Fruit fly (Drosophila melanogaster) whole organism, pupa: Measurements from ENCODE around the gene Cp7Fc.

Experiments used
- CG10348 ChIP-seq: fragments of 200-800 bp; sonication (Bioruptor generic); IDR thresholded peaks from 2 replicates; pipeline ENCODE4 v1.3.6; 2022; ENCODE audit warnings: missing biosample characterization, missing genetic modification characterization
- CG12605 ChIP-seq: fragments of 200-800 bp; sonication (Bioruptor generic); IDR thresholded peaks from 2 replicates; pipeline ENCODE4 v1.3.6; 2022; ENCODE audit warnings: missing biosample characterization, missing genetic modification characterization
- CG13204 ChIP-seq: fragments of 200-800 bp; sonication (Bioruptor generic); optimal IDR thresholded peaks from 2 replicates; lab custom pipeline; 2018; ENCODE audit warnings: missing biosample characterization, mild to moderate bottlenecking, missing genetic modification characterization, moderate library complexity
- CG14655 ChIP-seq: fragments of 200-800 bp; sonication (Bioruptor generic); optimal IDR thresholded peaks from 3 replicates; lab custom pipeline; 2017; ENCODE audit warnings: mild to moderate bottlenecking, missing biosample characterization, missing genetic modification reagents, missing genetic modification characterization
- CG15710 ChIP-seq: fragments of 200-800 bp; sonication (Bioruptor generic); optimal IDR thresholded peaks from 2 replicates; lab custom pipeline; 2018; ENCODE audit warnings: missing biosample characterization, mild to moderate bottlenecking, missing genetic modification characterization, moderate library complexity
- CG17806 ChIP-seq: fragments of 200-800 bp; sonication (Bioruptor generic); optimal IDR thresholded peaks from 2 replicates; lab custom pipeline; 2018; ENCODE audit warnings: missing biosample characterization, mild to moderate bottlenecking, missing genetic modification characterization, moderate library complexity
- CG32121 ChIP-seq: fragments of 200-800 bp; sonication (Bioruptor generic); IDR thresholded peaks from 2 replicates; pipeline ENCODE4 v1.3.6; 2022; ENCODE audit warnings: missing biosample characterization, missing genetic modification characterization
- CG34367 ChIP-seq: fragments of 200-800 bp; sonication (Bioruptor generic); optimal IDR thresholded peaks from 2 replicates; lab custom pipeline; 2018; ENCODE audit warnings: missing biosample characterization, mild to moderate bottlenecking, missing genetic modification characterization
- CG4496 ChIP-seq: fragments of 200-800 bp; sonication (Bioruptor generic); IDR thresholded peaks from 3 replicates; pipeline ENCODE4 v1.3.6; 2022; ENCODE audit warnings: missing biosample characterization, missing genetic modification characterization
- CG8159 ChIP-seq: fragments of 200-800 bp; sonication (Bioruptor generic); optimal IDR thresholded peaks from 3 replicates; lab custom pipeline; 2018; ENCODE audit warnings: missing biosample characterization, mild to moderate bottlenecking, missing genetic modification characterization, moderate library complexity
- CG8301 ChIP-seq: fragments of 200-800 bp; sonication (Bioruptor generic); optimal IDR thresholded peaks from 2 replicates; lab custom pipeline; 2018; ENCODE audit warnings: missing biosample characterization, mild to moderate bottlenecking, missing genetic modification characterization
- CG9948 ChIP-seq: fragments of 200-800 bp; sonication (Bioruptor generic); optimal IDR thresholded peaks from 2 replicates; lab custom pipeline; 2018; ENCODE audit warnings: missing biosample characterization, mild to moderate bottlenecking, missing genetic modification characterization, moderate library complexity
- D1 ChIP-seq: fragments of 200-800 bp; sonication (Bioruptor generic); optimal IDR thresholded peaks from 2 replicates; lab custom pipeline; 2018; ENCODE audit warnings: missing biosample characterization, mild to moderate bottlenecking, missing genetic modification characterization, moderate library complexity
- EcR ChIP-seq: fragments of 200-800 bp; sonication (Bioruptor generic); optimal IDR thresholded peaks from 3 replicates; lab custom pipeline; 2019; ENCODE audit warnings: missing biosample characterization, missing genetic modification characterization, mild to moderate bottlenecking, moderate library complexity, missing genetic modification reagents
- Ets98B ChIP-seq: fragments of 200-800 bp; sonication (Bioruptor generic); IDR thresholded peaks from 2 replicates; pipeline ENCODE4 v1.3.6; 2022; ENCODE audit warnings: missing biosample characterization, missing genetic modification characterization
- Pif1A ChIP-seq: fragments of 200-800 bp; sonication (Bioruptor generic); optimal IDR thresholded peaks from 3 replicates; lab custom pipeline; 2016; ENCODE audit warnings: missing biosample characterization, missing genetic modification characterization
- Pif1B ChIP-seq: fragments of 200-800 bp; sonication (Bioruptor generic); optimal IDR thresholded peaks from 3 replicates; lab custom pipeline; 2016; ENCODE audit warnings: missing biosample characterization, missing genetic modification characterization
- Snoo ChIP-seq: fragments of 200-800 bp; sonication (Bioruptor generic); optimal IDR thresholded peaks from 3 replicates; lab custom pipeline; 2017; ENCODE audit warnings: missing biosample characterization, mild to moderate bottlenecking, missing genetic modification characterization, inconsistent platforms
- fd96Ca ChIP-seq: fragments of 200-800 bp; sonication (Bioruptor generic); IDR thresholded peaks from 3 replicates; pipeline ENCODE4 v1.3.6; 2022; ENCODE audit warnings: missing biosample characterization, missing genetic modification characterization
- gl ChIP-seq: fragments of 200-800 bp; sonication (Bioruptor generic); optimal IDR thresholded peaks from 2 replicates; lab custom pipeline; 2018; ENCODE audit warnings: missing biosample characterization, mild to moderate bottlenecking, missing genetic modification characterization
- rn ChIP-seq: fragments of 200-800 bp; sonication (Bioruptor generic); IDR thresholded peaks from 2 replicates; pipeline ENCODE4 v1.3.6; 2022; ENCODE audit warnings: missing biosample characterization, missing genetic modification characterization

Gene Cp7Fc

dm6 chrX:8492849-8493248 is 15.9 kb downstream of the Cp7Fc start:
- TF ChIP-seq gl (tag; lab: Kevin White, UChicago), result peak; percentile 36
- peak; percentile 73 for TF ChIP-seq Pif1A (GFP tag; lab: Kevin White, UChicago)
- peak; percentile 79 for TF ChIP-seq CG14655 (GFP tag; lab: Kevin White, UChicago)
- no peak for TF ChIP-seq CG13204 (GFP tag; lab: Kevin White, UChicago)
- peak; percentile 92 for TF ChIP-seq Ets98B (GFP tag; lab: Robert Waterston, UW)
- peak; percentile 87 for TF ChIP-seq CG12605 (GFP tag; lab: Robert Waterston, UW)
- TF ChIP-seq CG32121 (GFP tag; lab: Robert Waterston, UW), result peak; percentile 85
- TF ChIP-seq CG9948 (tag; lab: Kevin White, UChicago), result peak; percentile 69
- no peak for TF ChIP-seq D1 (tag; lab: Kevin White, UChicago)
- TF ChIP-seq CG8301 (tag; lab: Kevin White, UChicago), result peak; percentile 72
- peak; percentile 77 for TF ChIP-seq Snoo (tag; lab: Kevin White, UChicago)
- peak; percentile 92 for TF ChIP-seq fd96Ca (GFP tag; lab: Robert Waterston, UW)
- no peak; the same call in 1 of the 2 replicates for TF ChIP-seq rn
- peak; percentile 70 for TF ChIP-seq CG17806
- TF ChIP-seq CG10348 (GFP tag; lab: Robert Waterston, UW), result no peak
- TF ChIP-seq CG34367, result peak; percentile 65
- peak; percentile 81 for TF ChIP-seq CG15710 (tag; lab: Kevin White, UChicago)
- TF ChIP-seq CG8159, result peak; percentile 78
- no peak for TF ChIP-seq EcR (GFP tag; lab: Kevin White, UChicago)
- TF ChIP-seq Pif1B, result peak; percentile 78
- TF ChIP-seq CG4496, result peak; percentile 93

- TF ChIP-seq CG14655 (GFP tag; lab: Kevin White, UChicago), result no peak
These were observed 16.6 kb downstream of the Cp7Fc start for dm6 chrX:8493473-8493872.

dm6 chrX:8496362-8496761 is 19.4 kb downstream of the Cp7Fc start:
- no peak for TF ChIP-seq CG4496
- TF ChIP-seq rn, result no peak
- no peak for TF ChIP-seq gl (tag; lab: Kevin White, UChicago)
- TF ChIP-seq Snoo (tag; lab: Kevin White, UChicago), result no peak
- no peak for TF ChIP-seq CG34367
- TF ChIP-seq EcR (GFP tag; lab: Kevin White, UChicago), result no peak
- TF ChIP-seq D1 (tag; lab: Kevin White, UChicago), result no peak
- TF ChIP-seq fd96Ca (GFP tag; lab: Robert Waterston, UW), result no peak
- no peak for TF ChIP-seq CG13204 (GFP tag; lab: Kevin White, UChicago)
- TF ChIP-seq CG17806, result no peak
- TF ChIP-seq CG10348 (GFP tag; lab: Robert Waterston, UW), result no peak
- no peak for TF ChIP-seq CG15710 (tag; lab: Kevin White, UChicago)
- no peak for TF ChIP-seq CG12605 (GFP tag; lab: Robert Waterston, UW)
- TF ChIP-seq CG14655 (GFP tag; lab: Kevin White, UChicago), result no peak
- no peak for TF ChIP-seq CG9948 (tag; lab: Kevin White, UChicago)
- no peak for TF ChIP-seq Ets98B (GFP tag; lab: Robert Waterston, UW)
- TF ChIP-seq Pif1A (GFP tag; lab: Kevin White, UChicago), result no peak
- no peak for TF ChIP-seq Pif1B

dm6 chrX:8497604-8498232 is 20.8 kb downstream of the Cp7Fc start:
- TF ChIP-seq EcR (GFP tag; lab: Kevin White, UChicago), result peak; percentile 28
- TF ChIP-seq Pif1A (GFP tag; lab: Kevin White, UChicago), result no peak
- peak; percentile 5 for TF ChIP-seq CG15710 (tag; lab: Kevin White, UChicago)
- peak; percentile 43 for TF ChIP-seq CG8159
- TF ChIP-seq, all 21 proteins: peak for 3

- TF ChIP-seq fd96Ca (GFP tag; lab: Robert Waterston, UW) (no peak; the same call in 2 of the 3 replicates), Snoo (tag; lab: Kevin White, UChicago) (no peak), CG34367 (no peak), Ets98B (GFP tag; lab: Robert Waterston, UW) (peak; percentile 11; the same call in 1 of the 2 replicates), CG12605 (GFP tag; lab: Robert Waterston, UW) (0 out of 2 replicates have a peak, but pooled peaks have one; percentile 14), CG9948 (tag; lab: Kevin White, UChicago) (no peak), CG17806 (no peak), CG8159 (no peak), Pif1A (GFP tag; lab: Kevin White, UChicago) (peak; percentile 7), CG4496 (peak; percentile 49; the same call in 1 of the 3 replicates), CG8301 (tag; lab: Kevin White, UChicago) (no peak), gl (tag; lab: Kevin White, UChicago) (no peak), rn (no peak), CG13204 (GFP tag; lab: Kevin White, UChicago) (no peak), EcR (GFP tag; lab: Kevin White, UChicago) (no peak)
These were observed 22.2 kb downstream of the Cp7Fc start for dm6 chrX:8499151-8499550.

- TF ChIP-seq CG10348 (GFP tag; lab: Robert Waterston, UW) (no peak), Pif1A (GFP tag; lab: Kevin White, UChicago) (no peak), EcR (GFP tag; lab: Kevin White, UChicago) (no peak), D1 (tag; lab: Kevin White, UChicago) (no peak), gl (tag; lab: Kevin White, UChicago) (no peak), CG34367 (no peak), CG4496 (no peak), rn (no peak), CG9948 (tag; lab: Kevin White, UChicago) (no peak), Ets98B (GFP tag; lab: Robert Waterston, UW) (no peak), CG13204 (GFP tag; lab: Kevin White, UChicago) (no peak), Snoo (tag; lab: Kevin White, UChicago) (no peak)
These were observed 24.5 kb downstream of the Cp7Fc start for dm6 chrX:8501374-8501773.
